Worm (Caenorhabditis elegans): ENCODE measurements around the gene lhfp-4.

DNA sequence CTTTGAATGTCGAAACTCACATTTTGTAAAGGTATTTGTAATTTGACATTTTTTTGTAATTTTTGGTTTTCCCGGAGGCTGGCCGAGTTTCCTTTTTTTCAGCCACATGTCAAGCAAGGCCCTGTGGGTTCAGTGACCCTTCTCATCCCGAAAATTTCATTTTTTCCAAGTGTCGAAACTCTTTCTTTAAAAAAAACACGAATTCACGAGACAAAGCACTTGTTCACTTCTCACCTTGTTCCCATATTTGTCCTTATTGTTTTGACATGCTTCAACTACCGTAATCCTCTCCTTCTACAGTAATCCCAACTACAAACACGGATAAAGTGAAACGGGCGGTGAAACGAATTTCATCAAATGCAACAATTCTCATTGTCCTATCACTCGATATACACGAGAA, at the start of gene lhfp-4:
- TF ChIP-seq B0310.2 (tag; optimal IDR thresholded peaks at IDR 0.05) (no peak), aly-1 (tag; optimal IDR thresholded peaks at IDR 0.05) (no peak), tbx-11 (GFP tag; IDR thresholded peaks at IDR 0.05) (no peak), hmg-4 (GFP tag; optimal IDR thresholded peaks at IDR 0.05) (no peak), ets-7 (tag; optimal IDR thresholded peaks at IDR 0.05) (no peak), sea-1 (GFP tag; conservative IDR thresholded peaks at IDR 0.05) (no peak), flt-1 (GFP tag; IDR thresholded peaks at IDR 0.05) (no peak), hmbx-1 (tag; optimal IDR thresholded peaks at IDR 0.05) (no peak), scrt-1 (GFP tag; IDR thresholded peaks at IDR 0.05) (no peak), ama-1 (optimal IDR thresholded peaks at IDR 0.05) (no peak), tbx-37 (GFP tag; conservative IDR thresholded peaks at IDR 0.05) (no peak), ceh-13 (GFP tag; optimal IDR thresholded peaks at IDR 0.05) (no peak), tra-4 (tag; optimal IDR thresholded peaks at IDR 0.05) (no peak)
